Worm (Caenorhabditis elegans) whole organism, young adult: Measurements from ENCODE around the gene srx-19.

Experiments used
- B0035.1 ChIP-seq: sonication (generic microtip); optimal IDR thresholded peaks from 2 replicates; lab custom pipeline; 2016; ENCODE audit warnings: missing genetic modification characterization, mild to moderate bottlenecking, missing compliant biosample characterization, missing genotype, missing genetic modification reagents
- B0261.1 ChIP-seq: sonication (generic microtip); optimal IDR thresholded peaks from 2 replicates; lab custom pipeline; 2016; ENCODE audit warnings: mild to moderate bottlenecking, missing genetic modification characterization, moderate library complexity, missing compliant biosample characterization
- D2030.7 ChIP-seq: fragments of 200-800 bp; sonication (Bioruptor generic); IDR thresholded peaks from 2 replicates; pipeline ENCODE4 v1.3.6; 2022; ENCODE audit warnings: missing genetic modification reagents, missing genetic modification characterization, missing compliant biosample characterization
- F22D6.2 ChIP-seq: sonication (generic microtip); optimal IDR thresholded peaks from 2 replicates; lab custom pipeline; 2016; ENCODE audit warnings: mild to moderate bottlenecking, missing genetic modification characterization, missing compliant biosample characterization
- F33H1.4 ChIP-seq: fragments of 200-800 bp; sonication (Bioruptor generic); IDR thresholded peaks from 2 replicates; pipeline ENCODE4 v1.3.6; 2022; ENCODE audit warnings: missing genetic modification reagents, missing genetic modification characterization, missing compliant biosample characterization
- F52B5.7 ChIP-seq: sonication (generic microtip); optimal IDR thresholded peaks from 2 replicates; lab custom pipeline; 2016; ENCODE audit warnings: mild to moderate bottlenecking, missing genetic modification characterization, missing compliant biosample characterization
- F55B11.4 ChIP-seq: sonication (generic microtip); optimal IDR thresholded peaks from 2 replicates; lab custom pipeline; 2016; ENCODE audit warnings: missing compliant biosample characterization, missing genetic modification characterization, borderline replicate concordance; ENCODE audit not compliant: insufficient read depth
- K11D2.4 ChIP-seq: fragments of 200-800 bp; sonication (Bioruptor generic); IDR thresholded peaks from 2 replicates; pipeline ENCODE4 v1.3.6; 2022; ENCODE audit warnings: missing genetic modification reagents, missing genetic modification characterization, missing compliant biosample characterization
- K12H6.12 ChIP-seq: fragments of 200-800 bp; sonication (Bioruptor generic); optimal IDR thresholded peaks from 2 replicates; lab custom pipeline; 2018; ENCODE audit warnings: mild to moderate bottlenecking, missing genetic modification characterization, missing compliant biosample characterization
- T07F8.4 ChIP-seq: sonication (generic microtip); optimal IDR thresholded peaks from 2 replicates; lab custom pipeline; 2016; ENCODE audit warnings: mild to moderate bottlenecking, missing genetic modification characterization, moderate library complexity, missing compliant biosample characterization
- Y53F4B.3 ChIP-seq: fragments of 200-800 bp; sonication (Bioruptor generic); IDR thresholded peaks from 2 replicates; pipeline ENCODE4 v1.3.6; 2022; ENCODE audit warnings: missing genetic modification reagents, missing genetic modification characterization, missing compliant biosample characterization
- Y95B8A.8 ChIP-seq: fragments of 200-800 bp; sonication (Bioruptor generic); IDR thresholded peaks from 2 replicates; pipeline ENCODE4 v1.3.6; 2022; ENCODE audit warnings: missing genetic modification reagents, missing genetic modification characterization, missing compliant biosample characterization
- aptf-3 ChIP-seq: fragments of 200-800 bp; sonication (Bioruptor generic); IDR thresholded peaks from 2 replicates; pipeline ENCODE4 v1.3.6; 2022; ENCODE audit warnings: missing genetic modification characterization, missing compliant biosample characterization
- atf-7 ChIP-seq: sonication (generic microtip); optimal IDR thresholded peaks from 2 replicates; lab custom pipeline; 2017; ENCODE audit warnings: mild to moderate bottlenecking, missing genetic modification characterization, missing compliant biosample characterization
- athp-1 ChIP-seq: sonication (generic microtip); optimal IDR thresholded peaks from 2 replicates; lab custom pipeline; 2017; ENCODE audit warnings: mild to moderate bottlenecking, missing genetic modification characterization, missing compliant biosample characterization
- attf-3 ChIP-seq: fragments of 200-800 bp; sonication (Bioruptor generic); conservative IDR thresholded peaks from 2 replicates; pipeline ENCODE4 v1.3.6; 2022; ENCODE audit warnings: missing genetic modification reagents, missing genetic modification characterization, missing compliant biosample characterization
- cebp-2 ChIP-seq: fragments of 200-800 bp; sonication (Bioruptor generic); IDR thresholded peaks from 2 replicates; pipeline ENCODE4 v1.3.6; 2022; ENCODE audit warnings: missing genetic modification characterization, missing compliant biosample characterization
- ceh-27 ChIP-seq: fragments of 200-800 bp; sonication (Bioruptor generic); optimal IDR thresholded peaks from 2 replicates; lab custom pipeline; 2018; ENCODE audit warnings: mild to moderate bottlenecking, missing genetic modification characterization, moderate library complexity, missing compliant biosample characterization
- ceh-58 ChIP-seq: fragments of 200-800 bp; sonication (Bioruptor generic); IDR thresholded peaks from 2 replicates; pipeline ENCODE4 v1.3.6; 2022; ENCODE audit warnings: missing genetic modification characterization, missing compliant biosample characterization
- ceh-91 ChIP-seq: fragments of 200-800 bp; sonication (Bioruptor generic); IDR thresholded peaks from 2 replicates; pipeline ENCODE4 v1.3.6; 2022; ENCODE audit warnings: missing genetic modification reagents, missing genetic modification characterization, missing compliant biosample characterization
- chd-7 ChIP-seq: sonication (generic microtip); optimal IDR thresholded peaks from 2 replicates; lab custom pipeline; 2016; ENCODE audit warnings: mild to moderate bottlenecking, missing genetic modification characterization, moderate library complexity, missing compliant biosample characterization
- dpff-1 ChIP-seq: sonication (generic microtip); optimal IDR thresholded peaks from 2 replicates; lab custom pipeline; 2017; ENCODE audit warnings: mild to moderate bottlenecking, missing genetic modification characterization, missing compliant biosample characterization
- egl-44 ChIP-seq: fragments of 200-800 bp; sonication (Bioruptor generic); IDR thresholded peaks from 2 replicates; pipeline ENCODE4 v1.3.6; 2022; ENCODE audit warnings: missing genetic modification reagents, missing genetic modification characterization, missing compliant biosample characterization
- fkh-3 ChIP-seq: sonication (generic microtip); optimal IDR thresholded peaks from 2 replicates; lab custom pipeline; 2016; ENCODE audit warnings: mild to moderate bottlenecking, missing genetic modification characterization, missing compliant biosample characterization
- gei-17 ChIP-seq: fragments of 200-800 bp; sonication (Bioruptor generic); optimal IDR thresholded peaks from 2 replicates; lab custom pipeline; 2018; ENCODE audit warnings: mild to moderate bottlenecking, missing genetic modification characterization, missing compliant biosample characterization
- him-1 ChIP-seq: sonication (generic microtip); optimal IDR thresholded peaks from 2 replicates; lab custom pipeline; 2016; ENCODE audit warnings: missing genotype, missing genetic modification reagents, missing genetic modification characterization, missing compliant biosample characterization
- hlh-12 ChIP-seq: sonication (generic microtip); optimal IDR thresholded peaks from 2 replicates; lab custom pipeline; 2016; ENCODE audit warnings: missing genetic modification characterization, missing compliant biosample characterization
- hmg-20 ChIP-seq: fragments of 200-800 bp; sonication (Bioruptor generic); IDR thresholded peaks from 2 replicates; pipeline ENCODE4 v1.3.6; 2022; ENCODE audit warnings: missing genetic modification reagents, missing genetic modification characterization, missing compliant biosample characterization
- lin-35 ChIP-seq, 3 experiments: fragments of 150-350 bp in 2 of 3; sonication (generic microtip) in 1 of 3; optimal IDR thresholded peaks; 2 replicates each; lab custom pipeline; 2014 to 2018; ENCODE audit warnings: missing biosample characterization in 3 of 3, missing genetic modification characterization in 3 of 3, missing genetic modification reagents in 3 of 3
- lin-40 ChIP-seq: sonication (generic microtip); optimal IDR thresholded peaks from 2 replicates; lab custom pipeline; 2016; ENCODE audit warnings: missing genetic modification characterization, mild to moderate bottlenecking, missing compliant biosample characterization, missing genotype, missing genetic modification reagents
- lin-54 ChIP-seq: fragments of 200-800 bp; sonication (Bioruptor generic); optimal IDR thresholded peaks from 2 replicates; lab custom pipeline; 2018; ENCODE audit warnings: mild to moderate bottlenecking, missing genetic modification characterization, missing compliant biosample characterization
- madf-6 ChIP-seq: fragments of 200-800 bp; sonication (Bioruptor generic); IDR thresholded peaks from 2 replicates; pipeline ENCODE4 v1.3.6; 2022; ENCODE audit warnings: missing genetic modification reagents, missing genetic modification characterization, missing compliant biosample characterization
- madf-8 ChIP-seq: fragments of 200-800 bp; sonication (Bioruptor generic); conservative IDR thresholded peaks from 2 replicates; pipeline ENCODE4 v1.3.6; 2022; ENCODE audit warnings: missing genetic modification reagents, missing genetic modification characterization, missing compliant biosample characterization
- nhr-80 ChIP-seq: sonication (generic microtip); optimal IDR thresholded peaks from 2 replicates; lab custom pipeline; 2016; ENCODE audit warnings: missing genetic modification characterization, missing compliant biosample characterization
- pha-4 ChIP-seq: fragments of 150-350 bp; sonication (generic microtip); optimal IDR thresholded peaks from 2 replicates; lab custom pipeline; 2014; ENCODE audit warnings: missing biosample characterization, missing genetic modification reagents, missing genetic modification characterization
- rcor-1 ChIP-seq: fragments of 200-800 bp; sonication (Bioruptor generic); IDR thresholded peaks from 2 replicates; pipeline ENCODE4 v1.3.6; 2022; ENCODE audit warnings: missing genetic modification reagents, missing genetic modification characterization, missing compliant biosample characterization
- rpc-1 ChIP-seq, 2 experiments: fragments of 150-350 bp in 1 of 2; sonication (generic microtip) in 1 of 2; optimal IDR thresholded peaks; 2 replicates each; lab custom pipeline; 2014 to 2018; ENCODE audit warnings: missing biosample characterization in 1 of 2, missing genetic modification characterization in 1 of 2, missing genetic modification reagents in 1 of 2, missing genotype in 1 of 2
- snpc-1.3 ChIP-seq: sonication (generic microtip); optimal IDR thresholded peaks from 2 replicates; lab custom pipeline; 2017; ENCODE audit warnings: missing genetic modification characterization, mild to moderate bottlenecking, missing compliant biosample characterization, antibody characterized with exemption, moderate library complexity, missing genotype, missing genetic modification reagents; ENCODE audit not compliant: insufficient read depth
- snpc-4 ChIP-seq, 5 experiments: fragments of 150-350 bp in 1 of 5; sonication (generic microtip) in 4 of 5; optimal IDR thresholded peaks; 2 replicates each; lab custom pipeline; 2014 to 2018; ENCODE audit warnings: missing genetic modification characterization in 5 of 5, missing biosample characterization in 3 of 5, antibody characterized with exemption in 2 of 5, mild to moderate bottlenecking in 2 of 5, missing compliant biosample characterization in 2 of 5, missing genotype in 2 of 5, moderate library complexity in 2 of 5, missing genetic modification reagents in 1 of 5
- somi-1 ChIP-seq: fragments of 200-800 bp; sonication (Bioruptor generic); optimal IDR thresholded peaks from 2 replicates; lab custom pipeline; 2018; ENCODE audit warnings: mild to moderate bottlenecking, missing genetic modification characterization, missing compliant biosample characterization
- tbx-9 ChIP-seq: sonication (generic microtip); optimal IDR thresholded peaks from 2 replicates; lab custom pipeline; 2016; ENCODE audit warnings: borderline replicate concordance, missing genetic modification characterization, inconsistent platforms, missing compliant biosample characterization
- zfh-2 ChIP-seq: fragments of 200-800 bp; sonication (Bioruptor generic); conservative IDR thresholded peaks from 2 replicates; pipeline ENCODE4 v1.3.6; 2022; ENCODE audit warnings: missing genetic modification reagents, missing genetic modification characterization, missing compliant biosample characterization
- zim-3 ChIP-seq: sonication (generic microtip); optimal IDR thresholded peaks from 2 replicates; lab custom pipeline; 2017; ENCODE audit warnings: mild to moderate bottlenecking, missing genetic modification characterization, moderate library complexity, missing compliant biosample characterization
- ztf-25 ChIP-seq: fragments of 200-800 bp; sonication (Bioruptor generic); IDR thresholded peaks from 2 replicates; pipeline ENCODE4 v1.3.6; 2022; ENCODE audit warnings: missing genetic modification reagents, missing genetic modification characterization, missing compliant biosample characterization
- ztf-3 ChIP-seq: fragments of 200-800 bp; sonication (Bioruptor generic); optimal IDR thresholded peaks from 2 replicates; lab custom pipeline; 2018; ENCODE audit warnings: mild to moderate bottlenecking, missing genetic modification characterization, missing compliant biosample characterization

srx-19 gene

ce11 chrIV:6867791-6868190, 5.3 kb upstream of the srx-19 start, which contains the start of gene srx-20:
TSS of gene srx-20 (plus strand) at chrIV:6868091.
- no peak for TF ChIP-seq egl-44 (GFP tag; lab: Robert Waterston, UW)
- no peak for TF ChIP-seq pha-4 (tag; lab: Kevin White, UChicago)
- TF ChIP-seq madf-6: no peak

DNA sequence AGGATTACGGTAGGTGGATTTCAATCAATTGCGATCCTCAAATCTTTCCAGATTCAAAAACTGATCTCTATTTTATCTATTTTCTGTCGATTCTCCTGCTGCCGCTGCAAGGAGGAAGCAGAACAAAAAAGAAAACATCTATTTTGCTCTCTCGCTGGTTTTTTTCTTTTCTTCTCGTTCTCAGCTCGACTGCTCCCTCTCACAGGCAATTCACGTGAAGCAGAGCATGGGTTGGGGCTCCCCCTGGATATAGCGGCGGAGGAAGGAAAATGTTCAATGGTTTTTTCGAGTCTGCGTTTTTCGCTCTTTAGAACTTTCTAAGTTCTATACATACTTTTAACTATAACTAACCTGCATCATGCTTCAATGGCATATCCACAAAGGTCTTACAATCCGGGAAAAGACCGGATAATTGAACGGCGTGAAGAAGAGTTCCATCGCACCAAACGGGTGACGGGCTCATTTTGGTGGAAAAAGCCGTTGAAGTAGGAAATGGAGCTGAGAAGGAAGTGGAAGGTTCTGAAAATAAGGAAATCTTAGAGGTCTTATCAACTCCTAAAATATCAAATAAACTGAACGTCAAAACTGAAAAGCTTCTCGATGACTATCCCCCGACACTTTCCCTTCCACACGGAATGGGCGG, 6.0 kb downstream of the srx-19 start:
- TF ChIP-seq dpff-1 (tag; lab: Kevin White, UChicago) (no peak), D2030.7 (no peak), ztf-3 (no peak), ceh-58 (GFP tag; lab: Robert Waterston, UW) (no peak), Y53F4B.3 (GFP tag; lab: Robert Waterston, UW) (no peak), rcor-1 (GFP tag; lab: Robert Waterston, UW) (no peak; the same call in 1 of the 2 replicates), zim-3 (tag; lab: Kevin White, UChicago) (no peak), T07F8.4 (tag; lab: Kevin White, UChicago) (no peak), B0035.1 (no peak), zfh-2 (GFP tag; lab: Robert Waterston, UW) (no peak), lin-35 (GFP tag; optimal IDR thresholded peaks at IDR 0.05; lab: Kevin White, UChicago) (peak in 1 of 3 experiments; percentile 47), gei-17 (no peak), madf-8 (GFP tag; lab: Robert Waterston, UW) (no peak), ceh-91 (no peak), cebp-2 (GFP tag; lab: Robert Waterston, UW) (no peak), hlh-12 (tag; lab: Kevin White, UChicago) (no peak), rpc-1 (optimal IDR thresholded peaks at IDR 0.05; lab: Kevin White, UChicago) (no peak), rpc-1 (tag; optimal IDR thresholded peaks at IDR 0.05; lab: Kevin White, UChicago) (no peak), chd-7 (tag; lab: Kevin White, UChicago) (peak; percentile 8), hmg-20 (GFP tag; lab: Robert Waterston, UW) (no peak), F22D6.2 (no peak), tbx-9 (tag; lab: Kevin White, UChicago) (no peak), Y95B8A.8 (no peak), snpc-1.3 (tag; lab: Kevin White, UChicago) (no peak), attf-3 (no peak), ztf-25 (no peak), somi-1 (GFP tag; lab: Kevin White, UChicago) (peak; percentile 72), athp-1 (no peak), ceh-27 (GFP tag; lab: Kevin White, UChicago) (peak; percentile 53), K11D2.4 (GFP tag; lab: Robert Waterston, UW) (peak; percentile 59; the same call in 1 of the 2 replicates), fkh-3 (tag; lab: Kevin White, UChicago) (no peak), nhr-80 (tag; lab: Kevin White, UChicago) (no peak), F55B11.4 (no peak), him-1 (tag; lab: Kevin White, UChicago) (no peak), K12H6.12 (tag; lab: Kevin White, UChicago) (peak; percentile 71), lin-40 (tag; lab: Kevin White, UChicago) (peak; percentile 52), B0261.1 (tag; lab: Kevin White, UChicago) (no peak), F52B5.7 (no peak), F33H1.4 (GFP tag; lab: Robert Waterston, UW) (no peak), atf-7 (no peak), aptf-3 (GFP tag; lab: Robert Waterston, UW) (no peak), snpc-4 (GFP tag; optimal IDR thresholded peaks at IDR 0.05; lab: Kevin White, UChicago) (no peak), snpc-4 (tag; optimal IDR thresholded peaks at IDR 0.05; lab: Kevin White, UChicago) (peak in 1 of 4 experiments; percentile 31), lin-54 (GFP tag; lab: Kevin White, UChicago) (peak; percentile 31)
